Fruit fly (Drosophila melanogaster) whole organism: ENCODE data around the gene Torsin.

Experiments
- CG8478 ChIP-seq: fragments of >200 bp; optimal IDR thresholded peaks from 2 replicates; lab custom pipeline; 2018; ENCODE audit warnings: inconsistent platforms
- psq ChIP-seq: fragments of >200 bp; optimal IDR thresholded peaks from 2 replicates; lab custom pipeline; 2017
- usp ChIP-seq: fragments of >200 bp; optimal IDR thresholded peaks from 2 replicates; lab custom pipeline; 2017; ENCODE audit warnings: missing biosample characterization, missing genetic modification characterization, mixed read lengths

DNA sequence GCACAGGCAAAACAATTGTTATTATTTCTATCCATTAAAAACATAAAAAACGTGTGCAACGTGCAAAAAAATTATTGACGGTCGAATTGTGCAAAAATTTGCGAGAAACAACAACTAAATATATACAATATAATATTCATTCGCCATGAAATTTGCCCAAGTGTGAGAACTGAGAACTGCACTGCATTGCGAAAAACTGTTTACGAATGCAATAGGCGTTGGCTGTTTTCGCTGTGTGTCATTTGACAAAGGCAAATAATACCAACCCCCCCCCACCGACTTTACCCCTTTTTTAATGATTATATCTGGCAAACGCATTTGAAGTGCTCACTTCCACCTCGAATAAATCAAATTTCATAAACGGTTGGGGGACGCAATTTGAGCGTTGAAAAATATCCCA is 25.2 kb upstream of the Torsin start:
- TF ChIP-seq CG8478 (no peak), psq (lab: Kevin White, UChicago) (no peak), usp (GFP tag; lab: Kevin White, UChicago) (no peak)
